Worm (Caenorhabditis elegans): ENCODE data around the gene popl-7.

- TF ChIP-seq him-1 (tag; optimal IDR thresholded peaks at IDR 0.05) (no peak), dao-5 (tag; optimal IDR thresholded peaks at IDR 0.05) (no peak)
Measured at ce11 chrIV:13353143-13353773, 17.2 kb upstream of the popl-7 start, which contains the start of the genes rec-8 and mex-5.
